Worm (Caenorhabditis elegans): ENCODE data around the gene mif-1.

The mif-1 gene

DNA sequence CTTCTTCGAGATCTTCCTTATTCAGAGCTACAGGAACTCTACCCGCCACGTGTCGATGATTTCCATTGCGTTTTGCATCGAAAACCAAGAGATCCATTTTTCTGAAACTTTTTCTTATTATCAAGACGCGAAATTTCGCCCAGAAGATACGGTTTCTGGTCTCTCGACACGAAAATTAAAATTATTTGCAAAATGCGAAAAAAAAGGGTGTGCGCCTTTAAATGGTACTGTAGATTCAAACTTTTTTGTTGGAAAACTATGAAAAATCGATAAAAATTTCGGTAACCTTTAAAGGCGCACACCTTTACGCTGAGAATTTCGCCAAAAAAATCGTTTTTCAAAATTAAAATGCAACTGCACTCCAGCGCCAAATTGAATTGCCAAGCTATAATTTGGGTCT lies 50.2 kb downstream of the mif-1 start, which contains the start of gene tsen-2:
TSS of gene tsen-2 (minus strand) at position 101 of the 400 bp plus-strand sequence.
- TF ChIP-seq elt-3 (tag; optimal IDR thresholded peaks at IDR 0.05) (no peak), nhr-12 (tag; optimal IDR thresholded peaks at IDR 0.05) (no peak), unc-62 (GFP tag; optimal IDR thresholded peaks at IDR 0.05) (no peak), ceh-39 (tag; optimal IDR thresholded peaks at IDR 0.05) (no peak), ceh-43 (GFP tag; optimal IDR thresholded peaks at IDR 0.05) (no peak), ceh-83 (GFP tag; optimal IDR thresholded peaks at IDR 0.05) (no peak), lsy-2 (tag; optimal IDR thresholded peaks at IDR 0.05) (no peak), lin-13 (tag; optimal IDR thresholded peaks at IDR 0.05) (no peak), sptf-1 (tag; optimal IDR thresholded peaks at IDR 0.05) (no peak), ztf-11 (tag; optimal IDR thresholded peaks at IDR 0.05) (no peak), mls-2 (tag; optimal IDR thresholded peaks at IDR 0.05) (no peak), ces-1 (GFP tag; optimal IDR thresholded peaks at IDR 0.05) (no peak), zip-8 (tag; optimal IDR thresholded peaks at IDR 0.05) (no peak), nhr-237 (tag; optimal IDR thresholded peaks at IDR 0.05) (no peak), drap-1 (GFP tag; optimal IDR thresholded peaks at IDR 0.05) (no peak), nhr-28 (tag; optimal IDR thresholded peaks at IDR 0.05) (no peak), flh-1 (GFP tag; optimal IDR thresholded peaks at IDR 0.05) (no peak), blmp-1 (tag; optimal IDR thresholded peaks at IDR 0.05) (no peak)

All from whole organism, mixed stage, embryonic.